Fruit fly (Drosophila melanogaster) whole organism, prepupa: Measurements from ENCODE around the gene CG3558.

ENCODE experiments used
- fkh ChIP-seq: fragments of 200-800 bp; sonication (Bioruptor generic); optimal IDR thresholded peaks from 3 replicates; lab custom pipeline; 2017; ENCODE audit warnings: missing biosample characterization, mild to moderate bottlenecking, missing genetic modification characterization, moderate library complexity
- topi ChIP-seq: fragments of 200-800 bp; sonication (Bioruptor generic); optimal IDR thresholded peaks from 3 replicates; lab custom pipeline; 2016; ENCODE audit warnings: missing biosample characterization, missing genetic modification characterization

- TF ChIP-seq fkh (GFP tag; lab: Kevin White, UChicago) = no peak
- TF ChIP-seq topi (GFP tag; lab: Kevin White, UChicago) = no peak
Measured at dm6 chr2L:3022986-3023385, 30.3 kb downstream of the CG3558 start, which contains the start of the genes alpha4GT1 and Prp40.
